Fruit fly (Drosophila melanogaster): Measurements from ENCODE around the gene C1GalTA.
A peak's percentile ranks its signal among the peaks of the same experiment; 100 is the strongest.

The C1GalTA gene

dm6 chr2L:8897954-8898713 is 52.9 kb downstream of the C1GalTA start (continued):
- TF ChIP-seq lov (optimal IDR thresholded peaks at IDR 0.05) (no peak), lov (GFP tag; IDR thresholded peaks at IDR 0.05) (no peak), ato (GFP tag; IDR thresholded peaks at IDR 0.05; ENCODE audit: partially characterized antibody) (no peak), onecut (GFP tag; IDR thresholded peaks at IDR 0.05) (no peak), Hr39 (optimal IDR thresholded peaks at IDR 0.05) (no peak), dysf (GFP tag; IDR thresholded peaks at IDR 0.05) (peak; percentile 60; the same call in 2 of the 3 replicates), CG6854 (GFP tag; optimal IDR thresholded peaks at IDR 0.05) (peak; percentile 4), CG1529 (GFP tag; optimal IDR thresholded peaks at IDR 0.05) (no peak), CG15479 (GFP tag; optimal IDR thresholded peaks at IDR 0.05) (no peak), CG10979 (tag; optimal IDR thresholded peaks at IDR 0.05) (peak; percentile 60), CG4617 (GFP tag; optimal IDR thresholded peaks at IDR 0.05; ENCODE audit: borderline replicate concordance) (no peak), ci (GFP tag; IDR thresholded peaks at IDR 0.05) (peak; percentile 44; the same call in 1 of the 3 replicates), fd102C (GFP tag; optimal IDR thresholded peaks at IDR 0.05) (no peak), CG12769 (tag; optimal IDR thresholded peaks at IDR 0.05) (no peak), CG9876 (GFP tag; optimal IDR thresholded peaks at IDR 0.05) (no peak), Side (GFP tag; optimal IDR thresholded peaks at IDR 0.05) (no peak), Ada2b (GFP tag; IDR thresholded peaks at IDR 0.05) (peak; percentile 36; the same call in 1 of the 2 replicates), CG32772 (GFP tag; IDR thresholded peaks at IDR 0.05) (no peak), CG4282 (GFP tag; optimal IDR thresholded peaks at IDR 0.05) (no peak), dm (GFP tag; optimal IDR thresholded peaks at IDR 0.05) (no peak), Fer2 (tag; optimal IDR thresholded peaks at IDR 0.05) (peak; percentile 20), Nf-YB (GFP tag; optimal IDR thresholded peaks at IDR 0.05) (peak; percentile 2), D19A (tag; optimal IDR thresholded peaks at IDR 0.05) (peak; percentile 54), CG4360 (GFP tag; IDR thresholded peaks at IDR 0.05) (no peak), Elba2 (GFP tag; optimal IDR thresholded peaks at IDR 0.05) (no peak), CG9817 (tag; optimal IDR thresholded peaks at IDR 0.05) (peak; percentile 41), CG12391 (tag; optimal IDR thresholded peaks at IDR 0.05) (peak; percentile 56), slou (GFP tag; optimal IDR thresholded peaks at IDR 0.05) (no peak), nau (GFP tag; optimal IDR thresholded peaks at IDR 0.05) (no peak), her (GFP tag; optimal IDR thresholded peaks at IDR 0.05) (no peak), H15 (GFP tag; IDR thresholded peaks at IDR 0.05) (no peak), scrt (GFP tag; optimal IDR thresholded peaks at IDR 0.05) (peak; percentile 42), Usf (GFP tag; optimal IDR thresholded peaks at IDR 0.05) (no peak), abd-A (tag; optimal IDR thresholded peaks at IDR 0.05) (no peak), lola (GFP tag; optimal IDR thresholded peaks at IDR 0.05) (peak in 1 of 3 experiments; percentile 36), NfI (GFP tag; optimal IDR thresholded peaks at IDR 0.05) (peak; percentile 55), otp (GFP tag; IDR thresholded peaks at IDR 0.05) (no peak), ro (GFP tag; IDR thresholded peaks at IDR 0.05) (no peak)

dm6 chr2L:8894224-8894623 is 56.8 kb downstream of the C1GalTA start:
- TF ChIP-seq ham (GFP tag; IDR thresholded peaks at IDR 0.05) (peak; percentile 11; the same call in 1 of the 2 replicates), CG14667 (GFP tag; IDR thresholded peaks at IDR 0.05) (no peak), ranshi (GFP tag; IDR thresholded peaks at IDR 0.05) (peak; percentile 61; the same call in 1 of the 2 replicates), dysf (GFP tag; IDR thresholded peaks at IDR 0.05) (peak; percentile 61; the same call in 2 of the 3 replicates), Fer1 (GFP tag; optimal IDR thresholded peaks at IDR 0.05) (peak; percentile 37), cg (GFP tag; optimal IDR thresholded peaks at IDR 0.05) (no peak), rib (GFP tag; IDR thresholded peaks at IDR 0.05) (0 out of 2 replicates have a peak, but pooled peaks have one; percentile 26), odd (GFP tag; optimal IDR thresholded peaks at IDR 0.05) (no peak), CG2120 (GFP tag; optimal IDR thresholded peaks at IDR 0.05) (peak; percentile 79), CG5180 (GFP tag; optimal IDR thresholded peaks at IDR 0.05) (no peak), CG12219 (GFP tag; optimal IDR thresholded peaks at IDR 0.05) (no peak), fd96Cb (tag; optimal IDR thresholded peaks at IDR 0.05) (no peak), CG17912 (GFP tag; optimal IDR thresholded peaks at IDR 0.05) (no peak), Doc3 (GFP tag; IDR thresholded peaks at IDR 0.05; ENCODE audit: partially characterized antibody) (no peak), CG13894 (tag; optimal IDR thresholded peaks at IDR 0.05) (peak; percentile 79)

All from whole organism, embryonic.